Fruit fly (Drosophila melanogaster): Measurements from ENCODE around the gene CG5225.

DNA sequence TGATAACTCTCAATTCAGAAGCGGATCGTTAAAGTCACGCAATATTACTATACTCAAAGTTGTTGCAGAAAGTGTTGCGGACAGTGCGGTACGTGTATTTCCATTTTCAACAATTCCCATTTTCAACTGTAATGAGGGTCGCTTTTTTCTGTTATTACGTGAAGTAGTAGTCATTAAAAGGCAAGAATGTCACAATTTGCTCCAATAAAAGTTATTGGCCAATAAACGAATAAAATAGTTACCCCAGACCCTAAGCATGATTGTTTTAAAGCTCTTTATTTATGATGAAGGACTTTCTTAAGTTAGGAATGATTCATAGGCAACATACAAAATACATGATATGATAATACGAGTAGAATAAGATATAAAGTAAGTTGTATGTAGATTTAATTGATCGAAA, 21.2 kb upstream of the CG5225 start:
- TF ChIP-seq CTCF (optimal IDR thresholded peaks at IDR 0.05), result no peak
- no peak for TF ChIP-seq CG8478 (optimal IDR thresholded peaks at IDR 0.05)

All from S2 (cell line).